Worm (Caenorhabditis elegans) whole organism, L4/young adult: ENCODE measurements around the gene B0454.8.

Experiments used
- W03F9.2 ChIP-seq: fragments of 150-350 bp; optimal IDR thresholded peaks from 2 replicates; lab custom pipeline; 2014; ENCODE audit warnings: missing biosample characterization, missing genetic modification characterization
- dao-5 ChIP-seq: sonication (generic microtip); optimal IDR thresholded peaks from 2 replicates; lab custom pipeline; 2016; ENCODE audit warnings: missing genotype, missing genetic modification characterization, moderate library complexity, missing compliant biosample characterization
- him-1 ChIP-seq: sonication (generic microtip); optimal IDR thresholded peaks from 2 replicates; lab custom pipeline; 2016; ENCODE audit warnings: missing genotype, missing genetic modification reagents, missing genetic modification characterization, missing compliant biosample characterization

ce11 chrII:3045422-3045821 lies 2.2 kb upstream of the B0454.8 start:
- TF ChIP-seq W03F9.2 (tag; lab: Kevin White, UChicago) (no peak), him-1 (no peak), dao-5 (tag; lab: Kevin White, UChicago) (no peak)
